Worm (Caenorhabditis elegans) whole organism, L3 larva: ENCODE results near the gene hsp-110.

Experiments
- ZK546.5 ChIP-seq: sonication (generic microtip); optimal IDR thresholded peaks from 2 replicates; lab custom pipeline; 2017; ENCODE audit warnings: missing biosample characterization, missing genetic modification characterization
- daf-12 ChIP-seq: fragments of 150-350 bp; optimal IDR thresholded peaks from 2 replicates; lab custom pipeline; 2014; ENCODE audit warnings: missing biosample characterization, missing genetic modification reagents, missing genetic modification characterization
- egl-5 ChIP-seq: fragments of 150-350 bp; optimal IDR thresholded peaks from 2 replicates; lab custom pipeline; 2017; ENCODE audit warnings: missing biosample characterization, missing genetic modification reagents, missing genetic modification characterization, inconsistent platforms
- lin-15B ChIP-seq: fragments of 150-350 bp; optimal IDR thresholded peaks from 2 replicates; lab custom pipeline; 2014; ENCODE audit warnings: missing biosample characterization, missing genetic modification characterization
- mdl-1 ChIP-seq: fragments of 150-350 bp; optimal IDR thresholded peaks from 2 replicates; lab custom pipeline; 2014; ENCODE audit warnings: missing biosample characterization, missing genetic modification characterization
- nhr-11 ChIP-seq: fragments of 150-350 bp; optimal IDR thresholded peaks from 2 replicates; lab custom pipeline; 2014; ENCODE audit warnings: missing biosample characterization, missing genetic modification characterization
- nhr-237 ChIP-seq: fragments of 150-350 bp; optimal IDR thresholded peaks from 2 replicates; lab custom pipeline; 2014; ENCODE audit warnings: missing biosample characterization, missing genetic modification characterization
- nhr-77 ChIP-seq: fragments of 150-350 bp; optimal IDR thresholded peaks from 2 replicates; lab custom pipeline; 2014; ENCODE audit warnings: missing biosample characterization, missing genetic modification characterization
- sea-2 ChIP-seq: fragments of 150-350 bp; sonication (generic microtip); optimal IDR thresholded peaks from 4 replicates; lab custom pipeline; 2014; ENCODE audit warnings: missing biosample characterization, missing genetic modification reagents, missing genetic modification characterization
- tbx-2 ChIP-seq: sonication (generic microtip); optimal IDR thresholded peaks from 2 replicates; lab custom pipeline; 2016; ENCODE audit warnings: mild to moderate bottlenecking, missing genetic modification characterization, missing compliant biosample characterization

- TF ChIP-seq mdl-1 (tag; lab: Kevin White, UChicago) = no peak
- no peak for TF ChIP-seq sea-2 (GFP tag; lab: Kevin White, UChicago)
- no peak for TF ChIP-seq nhr-11 (tag; lab: Kevin White, UChicago)
- TF ChIP-seq tbx-2 = no peak
- TF ChIP-seq lin-15B (tag; lab: Kevin White, UChicago) = no peak
- TF ChIP-seq nhr-77 (tag; lab: Kevin White, UChicago) = no peak
- no peak for TF ChIP-seq egl-5 (tag; lab: Kevin White, UChicago)
- no peak for TF ChIP-seq nhr-237 (tag; lab: Kevin White, UChicago)
- no peak for TF ChIP-seq daf-12 (tag; lab: Kevin White, UChicago)
- no peak for TF ChIP-seq ZK546.5 (tag; lab: Kevin White, UChicago)
Observed at ce11 chrIII:8405449-8405962, 41.2 kb downstream of the hsp-110 start, which contains the start of the genes ubxn-4 and cyy-1.
